Fruit fly (Drosophila melanogaster) whole organism, prepupa: ENCODE measurements around the gene Obp99b.

ENCODE experiments used
- Blimp-1 ChIP-seq: fragments of 200-800 bp; sonication (Bioruptor generic); optimal IDR thresholded peaks from 3 replicates; lab custom pipeline; 2017; ENCODE audit warnings: missing biosample characterization, missing genetic modification characterization, mild to moderate bottlenecking, moderate library complexity, missing genetic modification reagents
- CG9139 ChIP-seq: fragments of 200-800 bp; sonication (Bioruptor generic); optimal IDR thresholded peaks from 3 replicates; lab custom pipeline; 2017; ENCODE audit warnings: missing biosample characterization, mild to moderate bottlenecking, missing genetic modification characterization
- OdsH ChIP-seq: fragments of 200-800 bp; sonication (Bioruptor generic); optimal IDR thresholded peaks from 3 replicates; lab custom pipeline; 2016; ENCODE audit warnings: missing biosample characterization, missing genetic modification characterization
- Sox102F ChIP-seq: fragments of 200-800 bp; sonication (Bioruptor generic); optimal IDR thresholded peaks from 2 replicates; lab custom pipeline; 2016; ENCODE audit warnings: missing biosample characterization, mild to moderate bottlenecking, missing genetic modification characterization
- acj6 ChIP-seq: fragments of 200-800 bp; sonication (Bioruptor generic); optimal IDR thresholded peaks from 3 replicates; lab custom pipeline; 2016; ENCODE audit warnings: missing biosample characterization, missing genetic modification characterization

- TF ChIP-seq Sox102F (GFP tag; lab: Kevin White, UChicago) (no peak), OdsH (GFP tag; lab: Kevin White, UChicago) (peak; percentile 97), Blimp-1 (GFP tag; lab: Kevin White, UChicago) (peak; percentile 88), CG9139 (GFP tag; lab: Kevin White, UChicago) (no peak), acj6 (GFP tag; lab: Kevin White, UChicago) (peak; percentile 95)
Measured at dm6 chr3R:29745056-29745455, 28.4 kb upstream of the Obp99b start, which contains the start of the genes Wdr24 and IntS11.
